Worm (Caenorhabditis elegans): ENCODE data around the gene R07B7.12.

DNA sequence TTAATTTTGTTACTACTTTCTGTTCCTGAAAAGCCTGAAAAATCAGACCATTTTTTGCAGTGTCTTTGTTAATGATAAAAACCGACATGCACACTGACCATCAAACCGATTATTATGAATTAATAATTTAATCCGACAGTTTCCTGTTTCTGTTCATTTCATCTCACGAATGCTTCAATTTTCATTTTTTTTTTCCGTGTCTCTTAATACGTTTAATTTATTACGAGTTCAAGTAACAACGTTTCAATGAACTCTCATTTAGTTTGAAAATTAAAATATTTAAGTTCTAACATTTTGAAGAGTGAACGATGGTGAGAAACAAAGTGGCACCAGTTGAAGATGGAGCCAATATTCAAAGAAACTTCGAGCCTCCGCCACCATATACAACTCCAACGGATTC lies 25.8 kb downstream of the R07B7.12 start, which contains the start of gene spin-1:
- TF ChIP-seq hnd-1 (tag; optimal IDR thresholded peaks at IDR 0.05) (no peak), tbx-37 (GFP tag; conservative IDR thresholded peaks at IDR 0.05) (no peak), ama-1 (optimal IDR thresholded peaks at IDR 0.05) (no peak), flt-1 (GFP tag; IDR thresholded peaks at IDR 0.05) (no peak)
